Fruit fly (Drosophila melanogaster): ENCODE results near the gene side-VII.

side-VII gene

dm6 chr3R:9777941-9778360 is 38.2 kb upstream of the side-VII start, which contains the start of gene RpS29:
Gene RpS29 (plus strand): TSS chr3R:9778042.
- TF ChIP-seq CG10631 (GFP tag; optimal IDR thresholded peaks at IDR 0.05), result peak; percentile 36
- TF ChIP-seq esn (GFP tag; optimal IDR thresholded peaks at IDR 0.05), result peak; percentile 77
- TF ChIP-seq Smox (GFP tag; optimal IDR thresholded peaks at IDR 0.05), result no peak
- TF ChIP-seq acj6 (GFP tag; optimal IDR thresholded peaks at IDR 0.05), result peak; percentile 55
- TF ChIP-seq CG32006 (GFP tag; optimal IDR thresholded peaks at IDR 0.05), result no peak
- no peak for TF ChIP-seq fkh (GFP tag; optimal IDR thresholded peaks at IDR 0.05)
- TF ChIP-seq CG6854 (GFP tag; optimal IDR thresholded peaks at IDR 0.05), result peak; percentile 74
- TF ChIP-seq CG6276 (GFP tag; optimal IDR thresholded peaks at IDR 0.05), result no peak
- peak; percentile 42 for TF ChIP-seq CG6808 (GFP tag; optimal IDR thresholded peaks at IDR 0.05)
- TF ChIP-seq CG8319 (GFP tag; optimal IDR thresholded peaks at IDR 0.05), result no peak
- TF ChIP-seq CG11902 (GFP tag; optimal IDR thresholded peaks at IDR 0.05), result peak; percentile 26
- TF ChIP-seq svp (GFP tag), result peak; percentile 67
- peak; percentile 38 to 71 for TF ChIP-seq ss (GFP tag; optimal IDR thresholded peaks at IDR 0.05)
- peak; percentile 34 for TF ChIP-seq CG9139 (GFP tag; optimal IDR thresholded peaks at IDR 0.05)
- TF ChIP-seq CG11762 (GFP tag; optimal IDR thresholded peaks at IDR 0.05; ENCODE audit: insufficient read depth), result no peak
- TF ChIP-seq fd85E (GFP tag; optimal IDR thresholded peaks at IDR 0.05), result no peak
- peak; percentile 79 for TF ChIP-seq Eip78C (GFP tag)
- TF ChIP-seq achi (GFP tag; optimal IDR thresholded peaks at IDR 0.05), result peak; percentile 29
- TF ChIP-seq Hr38 (GFP tag; optimal IDR thresholded peaks at IDR 0.05), result peak; percentile 4
- peak; percentile 76 for TF ChIP-seq CG31627 (GFP tag; optimal IDR thresholded peaks at IDR 0.05)
- TF ChIP-seq CG6163 (GFP tag; IDR thresholded peaks at IDR 0.05), result peak; percentile 53; the same call in 2 of the 3 replicates
- peak; percentile 70 for TF ChIP-seq lz (GFP tag; optimal IDR thresholded peaks at IDR 0.05)
- peak; percentile 73 for TF ChIP-seq CG3919 (GFP tag; optimal IDR thresholded peaks at IDR 0.05)
- peak; percentile 33 for TF ChIP-seq Sox15 (GFP tag; optimal IDR thresholded peaks at IDR 0.05)
- no peak for TF ChIP-seq CG8119 (GFP tag; IDR thresholded peaks at IDR 0.05)
- TF ChIP-seq Eip93F (GFP tag; optimal IDR thresholded peaks at IDR 0.05), result no peak
- peak; percentile 73 for TF ChIP-seq cyc (GFP tag; optimal IDR thresholded peaks at IDR 0.05)
- peak; percentile 34 for TF ChIP-seq net (GFP tag; optimal IDR thresholded peaks at IDR 0.05)
- peak in 1 of 2 experiments; percentile 58 for TF ChIP-seq salr (GFP tag; optimal IDR thresholded peaks at IDR 0.05)
- TF ChIP-seq Eip75B (GFP tag; optimal IDR thresholded peaks at IDR 0.05), result peak; percentile 57
- TF ChIP-seq CG16779 (tag; optimal IDR thresholded peaks at IDR 0.05), result no peak
- TF ChIP-seq CG6792 (GFP tag; optimal IDR thresholded peaks at IDR 0.05), result peak; percentile 38
- TF ChIP-seq Ets96B (tag; optimal IDR thresholded peaks at IDR 0.05), result no peak
- TF ChIP-seq vri (GFP tag; optimal IDR thresholded peaks at IDR 0.05), result peak; percentile 32
- TF ChIP-seq Met (GFP tag; optimal IDR thresholded peaks at IDR 0.05), result no peak
- TF ChIP-seq CG11294 (GFP tag; IDR thresholded peaks at IDR 0.05), result no peak
- TF ChIP-seq CG4318 (GFP tag; optimal IDR thresholded peaks at IDR 0.05), result no peak
- no peak for TF ChIP-seq dac (GFP tag; optimal IDR thresholded peaks at IDR 0.05)
- peak; percentile 62 for TF ChIP-seq Sox14 (GFP tag; optimal IDR thresholded peaks at IDR 0.05)
- TF ChIP-seq CG34406 (GFP tag; optimal IDR thresholded peaks at IDR 0.05), result peak; percentile 8
- peak; percentile 50 for TF ChIP-seq Sox102F (GFP tag; optimal IDR thresholded peaks at IDR 0.05)
- TF ChIP-seq Lpt (GFP tag; optimal IDR thresholded peaks at IDR 0.05), result no peak
- peak; percentile 49 for TF ChIP-seq CG7368 (GFP tag; optimal IDR thresholded peaks at IDR 0.05)
- peak; percentile 5 for TF ChIP-seq dsx (GFP tag; optimal IDR thresholded peaks at IDR 0.05; ENCODE audit: poor library complexity, severe bottlenecking)
- no peak for TF ChIP-seq Ets21C (GFP tag; optimal IDR thresholded peaks at IDR 0.05)
- TF ChIP-seq OdsH (GFP tag; optimal IDR thresholded peaks at IDR 0.05), result peak; percentile 51
- TF ChIP-seq fd59A (GFP tag; optimal IDR thresholded peaks at IDR 0.05), result no peak
- peak; percentile 72 for TF ChIP-seq CG1621 (tag; optimal IDR thresholded peaks at IDR 0.05)
- TF ChIP-seq pdm3 (GFP tag; optimal IDR thresholded peaks at IDR 0.05), result peak; percentile 55
- TF ChIP-seq Hr4 (GFP tag; optimal IDR thresholded peaks at IDR 0.05), result peak; percentile 22
- TF ChIP-seq CG10669 (GFP tag; optimal IDR thresholded peaks at IDR 0.05), result peak; percentile 10
- TF ChIP-seq CG3032 (tag; optimal IDR thresholded peaks at IDR 0.05), result peak; percentile 47
